Comparison of ENCODE assay signal across 6 fruit fly cellular contexts in genomic region chrX:15653364-15653809, dm6.
TF ChIP-seq lines count a peak whose summit lies in the region.

No protein-coding gene starts in this region.

- peak; percentile 91 to 96 for TF ChIP-seq CTCF in S2 (optimal IDR thresholded peaks at IDR 0.05; lab: Kevin White, UChicago)
- TF ChIP-seq CTCF in whole organism, embryonic (GFP tag; optimal IDR thresholded peaks at IDR 0.05; lab: Kevin White, UChicago), result peak; percentile 97

TF ChIP-seq in whole organism, adult, 20 proteins besides CTCF, POLR2A, EP300 and RAD21:
- TF ChIP-seq pad (GFP tag; optimal IDR thresholded peaks at IDR 0.05; lab: Kevin White, UChicago) (no peak), tj (GFP tag; optimal IDR thresholded peaks at IDR 0.05; lab: Kevin White, UChicago) (no peak), toe (GFP tag; optimal IDR thresholded peaks at IDR 0.05; lab: Kevin White, UChicago) (peak; percentile 8), CG1620 (GFP tag; optimal IDR thresholded peaks at IDR 0.05; lab: Kevin White, UChicago) (peak; percentile 4), cnc (optimal IDR thresholded peaks at IDR 0.05; lab: Kevin White, UChicago) (no peak), CG33017 (tag; optimal IDR thresholded peaks at IDR 0.05; lab: Kevin White, UChicago) (no peak), CG5204 (GFP tag; optimal IDR thresholded peaks at IDR 0.05; lab: Kevin White, UChicago) (peak; percentile 7)

TF ChIP-seq in whole organism, embryonic, 481 proteins besides CTCF, POLR2A, EP300 and RAD21 (continues in another document):
- no peak for TF ChIP-seq CG9609 (GFP tag; optimal IDR thresholded peaks at IDR 0.05; lab: Kevin White, UChicago)
- TF ChIP-seq caup (GFP tag; optimal IDR thresholded peaks at IDR 0.05; lab: Kevin White, UChicago; ENCODE audit: severe bottlenecking), result no peak
- peak; percentile 79; the same call in 2 of the 3 replicates for TF ChIP-seq CG6791 (GFP tag; IDR thresholded peaks at IDR 0.05; lab: Robert Waterston, UW; ENCODE audit: partially characterized antibody)
- TF ChIP-seq CG16813 (GFP tag; IDR thresholded peaks at IDR 0.05; lab: Robert Waterston, UW; ENCODE audit: partially characterized antibody), result peak; percentile 81
- peak; percentile 8 to 36 for TF ChIP-seq dpn (GFP tag; optimal IDR thresholded peaks at IDR 0.05; lab: Kevin White, UChicago)
- TF ChIP-seq CG18262 (tag; optimal IDR thresholded peaks at IDR 0.05; lab: Kevin White, UChicago), result peak; percentile 24
- TF ChIP-seq Taf1 (GFP tag; IDR thresholded peaks at IDR 0.05; lab: Robert Waterston, UW), result 0 out of 2 replicates have a peak, but pooled peaks have one; percentile 16
- TF ChIP-seq CG18764 (GFP tag; optimal IDR thresholded peaks at IDR 0.05; lab: Kevin White, UChicago), result peak; percentile 24
- TF ChIP-seq h (optimal IDR thresholded peaks at IDR 0.05; lab: Kevin White, UChicago), result no peak
- TF ChIP-seq CG31224 (GFP tag; IDR thresholded peaks at IDR 0.05; lab: Robert Waterston, UW), result 0 out of 2 replicates have a peak, but pooled peaks have one; percentile 17
- no peak for TF ChIP-seq sqz (GFP tag; optimal IDR thresholded peaks at IDR 0.05; lab: Kevin White, UChicago)
- TF ChIP-seq shn (GFP tag; optimal IDR thresholded peaks at IDR 0.05; lab: Kevin White, UChicago), result peak; percentile 4
- TF ChIP-seq CG13424 (tag; optimal IDR thresholded peaks at IDR 0.05; lab: Kevin White, UChicago), result peak; percentile 5
- peak; percentile 77 for TF ChIP-seq amos (GFP tag; IDR thresholded peaks at IDR 0.05; lab: Robert Waterston, UW; ENCODE audit: partially characterized antibody)
- TF ChIP-seq tll (GFP tag; optimal IDR thresholded peaks at IDR 0.05; lab: Kevin White, UChicago), result no peak
- TF ChIP-seq phol (tag; optimal IDR thresholded peaks at IDR 0.05; lab: Kevin White, UChicago), result peak; percentile 41
- peak; percentile 72 for TF ChIP-seq NFAT (GFP tag; IDR thresholded peaks at IDR 0.05; lab: Robert Waterston, UW)
- no peak for TF ChIP-seq CG1832 (GFP tag; optimal IDR thresholded peaks at IDR 0.05; lab: Kevin White, UChicago)
- no peak for TF ChIP-seq kah (GFP tag; optimal IDR thresholded peaks at IDR 0.05; lab: Kevin White, UChicago)

TF ChIP-seq in whole organism, prepupa, 60 proteins besides CTCF, POLR2A, EP300 and RAD21:
- peak; percentile 31 for TF ChIP-seq pdm3 (GFP tag; optimal IDR thresholded peaks at IDR 0.05; lab: Kevin White, UChicago)
- TF ChIP-seq esn (GFP tag; optimal IDR thresholded peaks at IDR 0.05; lab: Kevin White, UChicago), result peak; percentile 38
- TF ChIP-seq CG32006 (GFP tag; optimal IDR thresholded peaks at IDR 0.05; lab: Kevin White, UChicago), result no peak
- TF ChIP-seq cyc (GFP tag; optimal IDR thresholded peaks at IDR 0.05; lab: Kevin White, UChicago), result peak; percentile 45
- TF ChIP-seq Blimp-1 (GFP tag; optimal IDR thresholded peaks at IDR 0.05; lab: Kevin White, UChicago), result no peak
- peak; percentile 45 for TF ChIP-seq CG31627 (GFP tag; optimal IDR thresholded peaks at IDR 0.05; lab: Kevin White, UChicago)
- TF ChIP-seq Met (GFP tag; optimal IDR thresholded peaks at IDR 0.05; lab: Kevin White, UChicago), result peak; percentile 13
- peak; percentile 26 for TF ChIP-seq Eip78C (GFP tag; lab: Kevin White, UChicago)
- peak; percentile 8 for TF ChIP-seq acj6 (GFP tag; optimal IDR thresholded peaks at IDR 0.05; lab: Kevin White, UChicago)
- TF ChIP-seq Lpt (GFP tag; optimal IDR thresholded peaks at IDR 0.05; lab: Kevin White, UChicago), result no peak
- peak; percentile 6 for TF ChIP-seq Eip75B (GFP tag; optimal IDR thresholded peaks at IDR 0.05; lab: Kevin White, UChicago)
- TF ChIP-seq CG3919 (GFP tag; optimal IDR thresholded peaks at IDR 0.05; lab: Kevin White, UChicago), result peak; percentile 12
- TF ChIP-seq Ets21C (GFP tag; optimal IDR thresholded peaks at IDR 0.05; lab: Kevin White, UChicago), result no peak
- no peak for TF ChIP-seq CG8319 (GFP tag; optimal IDR thresholded peaks at IDR 0.05; lab: Kevin White, UChicago)
- TF ChIP-seq svp (GFP tag; lab: Kevin White, UChicago), result no peak
- peak; percentile 44 for TF ChIP-seq Hr39 (GFP tag; optimal IDR thresholded peaks at IDR 0.05; lab: Kevin White, UChicago)
- TF ChIP-seq Hr38 (GFP tag; optimal IDR thresholded peaks at IDR 0.05; lab: Kevin White, UChicago), result no peak
- TF ChIP-seq topi (GFP tag; optimal IDR thresholded peaks at IDR 0.05; lab: Kevin White, UChicago), result peak; percentile 0
- peak; percentile 19 for TF ChIP-seq lz (GFP tag; optimal IDR thresholded peaks at IDR 0.05; lab: Kevin White, UChicago)
- TF ChIP-seq CG6276 (GFP tag; optimal IDR thresholded peaks at IDR 0.05; lab: Kevin White, UChicago), result no peak

TF ChIP-seq in whole organism, pupa, 21 proteins besides CTCF, POLR2A, EP300 and RAD21:
- TF ChIP-seq D1 (tag; optimal IDR thresholded peaks at IDR 0.05; lab: Kevin White, UChicago) (peak; percentile 65), CG8301 (tag; optimal IDR thresholded peaks at IDR 0.05; lab: Kevin White, UChicago) (no peak), CG8159 (tag; optimal IDR thresholded peaks at IDR 0.05; lab: Kevin White, UChicago) (no peak), CG9948 (tag; optimal IDR thresholded peaks at IDR 0.05; lab: Kevin White, UChicago) (no peak)

TF ChIP-seq in whole organism, wandering third instar larva, 38 proteins besides CTCF, POLR2A, EP300 and RAD21:
- TF ChIP-seq usp (GFP tag; optimal IDR thresholded peaks at IDR 0.05; lab: Kevin White, UChicago), result no peak
- no peak for TF ChIP-seq sage (GFP tag; optimal IDR thresholded peaks at IDR 0.05; lab: Kevin White, UChicago)
- no peak for TF ChIP-seq jim (GFP tag; optimal IDR thresholded peaks at IDR 0.05; lab: Kevin White, UChicago)
- TF ChIP-seq HLH106 (tag; optimal IDR thresholded peaks at IDR 0.05; lab: Kevin White, UChicago), result no peak
- TF ChIP-seq Vsx2 (GFP tag; optimal IDR thresholded peaks at IDR 0.05; lab: Kevin White, UChicago; ENCODE audit: partially characterized antibody), result peak; percentile 80
- TF ChIP-seq pan (optimal IDR thresholded peaks at IDR 0.05; lab: Kevin White, UChicago), result no peak
- TF ChIP-seq Dfd (GFP tag; optimal IDR thresholded peaks at IDR 0.05; lab: Kevin White, UChicago), result no peak
- peak; percentile 4 for TF ChIP-seq Hnf4 (GFP tag; optimal IDR thresholded peaks at IDR 0.05; lab: Kevin White, UChicago)
- peak; percentile 17 for TF ChIP-seq h (GFP tag; optimal IDR thresholded peaks at IDR 0.05; lab: Kevin White, UChicago)
- TF ChIP-seq Jra (GFP tag; optimal IDR thresholded peaks at IDR 0.05; lab: Kevin White, UChicago), result no peak
- TF ChIP-seq Hr83 (GFP tag; optimal IDR thresholded peaks at IDR 0.05; lab: Kevin White, UChicago; ENCODE audit: poor library complexity, severe bottlenecking), result no peak
- peak in 1 of 2 experiments; percentile 28 for TF ChIP-seq foxo (GFP tag; optimal IDR thresholded peaks at IDR 0.05; lab: Kevin White, UChicago)
- TF ChIP-seq Abd-B (GFP tag; optimal IDR thresholded peaks at IDR 0.05; lab: Kevin White, UChicago), result no peak
- TF ChIP-seq ey (GFP tag; optimal IDR thresholded peaks at IDR 0.05; lab: Kevin White, UChicago), result no peak
- no peak for TF ChIP-seq CrebA (GFP tag; optimal IDR thresholded peaks at IDR 0.05; lab: Kevin White, UChicago; ENCODE audit: borderline replicate concordance)
- TF ChIP-seq Myc (optimal IDR thresholded peaks at IDR 0.05; lab: Kevin White, UChicago), result peak; percentile 68
- TF ChIP-seq fru (GFP tag; optimal IDR thresholded peaks at IDR 0.05; lab: Kevin White, UChicago), result no peak
- no peak for TF ChIP-seq OdsH (GFP tag; optimal IDR thresholded peaks at IDR 0.05; lab: Kevin White, UChicago)
- TF ChIP-seq br (GFP tag; optimal IDR thresholded peaks at IDR 0.05; lab: Kevin White, UChicago), result no peak
- no peak for TF ChIP-seq Sp1 (GFP tag; optimal IDR thresholded peaks at IDR 0.05; lab: Kevin White, UChicago)
